Fruit fly (Drosophila melanogaster) ovary, adult (tissue): ENCODE data around the gene Atg8a.

Source experiments
- CG17801 ChIP-seq: fragments of 200-800 bp; optimal IDR thresholded peaks from 2 replicates; lab custom pipeline; 2019; ENCODE audit warnings: missing biosample characterization, mild to moderate bottlenecking, missing genetic modification characterization, moderate library complexity; ENCODE audit not compliant: partially characterized antibody

Atg8a gene

DNA sequence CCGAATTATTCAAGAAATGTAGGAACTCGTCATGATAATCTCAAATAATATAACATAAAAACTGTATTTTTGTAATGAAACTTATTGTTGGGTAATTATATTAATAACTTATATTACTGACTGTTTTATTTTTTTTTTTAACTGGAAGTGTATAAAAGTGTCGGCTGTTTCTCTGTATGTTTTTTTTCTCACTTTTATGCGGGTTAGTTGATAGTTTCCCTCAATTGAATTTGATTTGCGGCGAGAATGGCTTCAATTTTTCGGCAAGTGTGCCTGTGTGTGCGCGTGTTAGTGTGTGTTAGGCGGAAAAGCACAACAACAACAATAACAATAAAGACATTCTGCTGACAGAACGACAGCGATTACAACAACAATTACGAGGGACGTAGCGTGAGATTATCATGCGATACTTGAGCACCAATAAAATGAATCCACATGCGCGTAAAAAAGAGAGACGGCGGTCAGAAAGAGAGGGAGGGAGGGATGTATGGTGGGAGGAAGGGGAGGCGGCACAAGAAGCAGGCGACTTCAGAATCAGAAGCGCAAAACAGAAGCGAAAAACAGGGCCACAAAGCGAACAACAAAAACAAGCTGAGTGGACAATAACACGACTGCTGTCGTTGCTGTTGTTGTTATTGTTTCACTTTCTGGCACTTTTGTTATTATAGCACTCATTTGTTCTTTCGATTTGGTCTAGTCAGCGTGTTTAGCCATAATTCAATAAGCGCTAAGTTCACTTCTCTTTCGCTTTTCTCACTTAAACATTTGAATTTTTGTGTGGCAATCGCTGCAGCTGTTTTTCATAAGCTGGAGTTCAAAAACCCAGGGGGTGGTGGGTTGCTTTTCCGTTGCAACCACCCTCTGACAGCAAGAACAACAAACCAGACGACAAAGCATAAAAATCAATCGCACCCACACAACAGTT, 4.9 kb downstream of the Atg8a start:
- peak; percentile 88 for TF ChIP-seq CG17801 (GFP tag; lab: Kevin White, UChicago)

DNA sequence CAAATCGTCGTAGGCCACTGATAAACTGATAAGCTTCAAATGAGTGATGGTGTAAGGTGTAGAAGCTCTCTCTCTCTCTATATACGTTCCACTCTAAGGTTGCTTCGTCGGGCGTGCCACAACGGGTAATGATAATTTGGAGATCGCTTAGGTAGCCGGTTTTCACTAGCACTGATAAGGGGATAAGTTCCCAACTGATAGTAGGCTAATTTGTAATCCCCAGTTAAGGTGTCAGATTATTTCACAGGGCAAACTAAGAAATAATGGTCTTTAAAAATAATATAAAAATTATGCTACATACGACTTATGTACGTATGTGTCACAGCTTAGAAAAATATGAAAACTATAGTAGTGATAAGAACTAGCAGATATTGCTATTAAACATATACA, 5.6 kb downstream of the Atg8a start:
- no peak for TF ChIP-seq CG17801 (GFP tag; lab: Kevin White, UChicago)

- TF ChIP-seq CG17801 (GFP tag; lab: Kevin White, UChicago) = no peak
Observed at dm6 chrX:10757616-10758078, 10.5 kb downstream of the Atg8a start, which contains the start of gene Rph. TSS of gene Rph (minus strand) at chrX:10757666.

- TF ChIP-seq CG17801 (GFP tag; lab: Kevin White, UChicago) = no peak
Observed at dm6 chrX:10756026-10756561, 12.0 kb downstream of the Atg8a start.

DNA sequence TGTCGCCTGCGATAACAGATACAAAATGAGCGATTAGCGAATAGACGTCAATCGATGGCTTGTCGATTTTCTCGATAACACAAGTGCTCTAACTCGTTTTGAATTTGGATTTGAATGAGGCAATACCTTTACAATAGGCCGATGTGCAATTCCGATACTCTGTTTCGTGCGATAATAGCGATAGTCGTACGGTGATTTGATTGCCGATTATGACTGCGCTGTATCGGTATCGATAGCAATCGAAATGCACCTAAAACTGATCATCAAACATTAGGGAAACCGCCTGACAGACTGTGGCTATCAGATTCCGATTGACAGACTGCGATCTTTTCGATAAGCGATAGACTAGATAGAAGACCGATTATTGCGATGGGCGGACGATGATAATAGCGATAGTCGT, 16.4 kb downstream of the Atg8a start:
- no peak for TF ChIP-seq CG17801 (GFP tag; lab: Kevin White, UChicago)

DNA sequence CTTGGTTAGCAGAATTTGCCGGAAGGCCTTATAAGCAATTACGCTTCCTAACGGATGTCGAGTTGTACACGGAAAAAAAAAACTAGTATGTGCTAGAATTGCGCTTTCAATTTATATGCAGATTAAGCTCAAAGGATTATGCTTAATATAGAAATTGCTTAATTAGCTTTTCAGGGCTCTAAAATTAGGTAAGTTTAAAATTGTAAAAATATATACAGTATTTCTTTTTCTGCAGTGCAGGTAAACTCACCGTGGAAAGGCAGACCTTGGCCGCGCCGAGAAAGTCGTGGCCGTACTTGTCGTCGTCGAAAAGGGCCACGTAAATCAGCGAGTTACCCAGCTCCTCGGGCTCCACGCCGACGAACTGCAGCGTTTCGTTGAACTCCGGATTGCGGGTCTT, 17.5 kb downstream of the Atg8a start:
- TF ChIP-seq CG17801 (GFP tag; lab: Kevin White, UChicago) = no peak

DNA sequence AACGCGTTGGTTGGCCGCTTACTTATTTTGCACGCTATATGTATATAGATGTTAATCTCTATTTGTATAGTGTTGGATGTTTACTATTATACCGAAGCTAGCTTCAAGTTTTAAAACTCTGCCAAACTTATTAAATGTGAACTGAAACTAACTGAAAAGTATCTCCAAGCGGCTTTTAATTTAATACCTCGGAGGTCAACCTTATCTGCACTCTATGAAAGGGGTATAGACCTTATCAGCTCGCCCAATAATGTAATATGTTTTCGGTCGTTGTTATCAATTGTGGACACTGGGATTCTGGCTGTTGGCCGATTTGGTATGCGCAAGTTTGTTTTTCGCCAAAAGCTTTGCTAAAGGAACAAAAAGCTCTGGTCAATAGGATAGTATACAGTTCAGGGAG, 19.5 kb downstream of the Atg8a start:
- no peak for TF ChIP-seq CG17801 (GFP tag; lab: Kevin White, UChicago)

DNA sequence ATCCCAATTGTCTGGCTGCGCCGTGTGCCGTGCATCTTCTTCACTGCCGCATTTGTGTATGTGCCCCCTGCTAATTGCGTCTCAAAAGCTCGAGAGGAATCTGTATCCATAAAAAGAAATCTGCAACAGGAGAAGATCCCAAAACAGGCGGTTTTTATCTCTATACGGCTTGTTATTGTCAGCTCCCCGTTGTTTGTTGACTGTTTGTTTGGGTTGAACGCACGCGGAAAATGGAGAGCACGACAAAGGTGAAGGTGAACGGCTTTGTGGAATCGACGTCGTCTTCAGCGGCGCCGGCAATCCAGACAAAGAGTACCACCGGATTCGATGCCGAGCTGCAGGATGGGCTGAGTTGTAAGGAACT, 22.6 kb downstream of the Atg8a start:
- no peak for TF ChIP-seq CG17801 (GFP tag; lab: Kevin White, UChicago)

- peak; percentile 19 for TF ChIP-seq CG17801 (GFP tag; lab: Kevin White, UChicago)
Observed at dm6 chrX:10744773-10745589, 23.2 kb downstream of the Atg8a start, which contains the start of gene stx. TSS of gene stx (minus strand) at chrX:10744943.

DNA sequence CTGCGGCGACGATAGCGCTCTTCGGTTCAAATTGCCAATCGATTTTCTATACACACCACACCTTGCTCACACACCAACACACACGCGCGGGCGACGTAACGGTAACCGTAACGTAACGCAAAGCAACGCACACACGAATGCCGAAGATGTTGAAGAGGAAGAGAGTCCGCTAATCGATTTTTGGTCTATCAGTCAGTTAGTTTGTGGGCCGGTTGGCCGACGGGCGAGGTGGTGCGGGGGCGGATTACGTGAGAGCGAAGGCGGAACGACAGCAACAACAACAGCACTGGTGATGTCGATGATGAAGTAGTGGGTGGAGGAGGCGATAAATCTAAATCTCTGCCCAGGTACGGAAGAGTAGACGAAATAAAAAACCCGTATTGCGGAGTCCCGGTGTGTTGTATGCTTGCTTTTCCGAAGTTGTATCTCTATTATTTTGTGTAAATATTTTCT, 23.8 kb downstream of the Atg8a start, which contains the start of gene ras:
Gene ras (plus strand): TSS at position 188 of the 453 bp plus-strand sequence.
- TF ChIP-seq CG17801 (GFP tag; lab: Kevin White, UChicago) = no peak

dm6 chrX:10743825-10744224, 24.3 kb downstream of the Atg8a start:
- no peak for TF ChIP-seq CG17801 (GFP tag; lab: Kevin White, UChicago)

DNA sequence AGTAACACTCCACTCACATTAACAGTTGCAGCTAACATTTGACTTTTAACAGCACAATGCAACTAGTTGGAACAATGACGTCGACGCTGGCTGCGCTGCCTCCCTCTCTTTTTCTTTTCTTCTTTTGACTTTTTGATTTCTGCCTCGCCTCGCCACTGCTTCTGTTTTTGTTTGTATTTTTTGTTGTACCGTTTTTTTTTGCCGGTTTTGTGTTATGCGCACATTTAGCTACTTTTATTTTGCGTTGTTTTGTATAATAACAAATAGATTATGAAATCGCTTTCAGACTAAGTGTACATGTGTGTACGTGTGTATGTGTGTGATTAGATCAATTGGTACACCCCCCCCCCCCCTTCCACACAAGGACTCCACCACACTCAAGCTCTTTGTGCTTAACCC, 25.6 kb downstream of the Atg8a start:
- TF ChIP-seq CG17801 (GFP tag; lab: Kevin White, UChicago) = peak; percentile 16

DNA sequence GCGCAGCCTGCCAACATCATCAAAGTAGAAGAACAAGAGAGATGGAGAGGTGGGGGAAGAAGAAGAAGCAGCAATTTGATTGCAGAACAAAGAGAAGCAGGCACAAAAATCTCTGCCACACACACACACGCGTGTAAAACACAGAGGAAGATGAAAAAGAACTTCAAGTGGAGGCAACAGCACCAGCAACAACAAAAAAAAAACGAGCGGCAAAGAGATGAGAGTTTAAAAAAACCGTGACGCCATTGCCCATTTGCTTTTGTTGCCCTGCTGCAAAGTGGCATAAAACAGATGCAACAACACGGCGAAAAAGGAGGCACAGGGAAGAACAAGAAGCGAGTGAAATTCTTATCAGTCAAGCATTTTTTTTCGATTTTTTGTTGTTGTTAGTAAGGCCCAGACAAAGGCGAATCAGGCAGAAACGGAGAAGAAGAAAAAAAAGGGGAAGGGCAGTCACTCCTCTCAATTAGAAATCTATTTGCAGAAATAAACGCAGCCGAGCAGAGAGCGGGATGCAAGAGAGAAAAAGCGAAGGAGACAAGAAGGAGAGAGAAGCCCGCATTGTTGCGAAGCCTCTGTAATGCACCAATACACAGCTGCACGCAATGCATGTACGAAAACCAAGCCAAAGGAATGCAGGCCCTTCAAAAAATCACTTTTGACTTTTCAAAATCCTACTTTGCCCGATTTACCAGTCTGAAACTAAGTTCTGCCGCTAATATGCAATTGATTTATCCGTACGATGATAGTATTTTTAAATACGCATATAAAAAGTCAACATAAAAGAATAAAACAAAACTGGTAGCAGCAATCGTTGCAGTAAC, 26.2 kb downstream of the Atg8a start:
- no peak for TF ChIP-seq CG17801 (GFP tag; lab: Kevin White, UChicago)

- TF ChIP-seq CG17801 (GFP tag; lab: Kevin White, UChicago) = no peak
Observed at dm6 chrX:10740953-10741500, 27.1 kb downstream of the Atg8a start.
